Worm (Caenorhabditis elegans): ENCODE measurements around the gene atg-18.

DNA sequence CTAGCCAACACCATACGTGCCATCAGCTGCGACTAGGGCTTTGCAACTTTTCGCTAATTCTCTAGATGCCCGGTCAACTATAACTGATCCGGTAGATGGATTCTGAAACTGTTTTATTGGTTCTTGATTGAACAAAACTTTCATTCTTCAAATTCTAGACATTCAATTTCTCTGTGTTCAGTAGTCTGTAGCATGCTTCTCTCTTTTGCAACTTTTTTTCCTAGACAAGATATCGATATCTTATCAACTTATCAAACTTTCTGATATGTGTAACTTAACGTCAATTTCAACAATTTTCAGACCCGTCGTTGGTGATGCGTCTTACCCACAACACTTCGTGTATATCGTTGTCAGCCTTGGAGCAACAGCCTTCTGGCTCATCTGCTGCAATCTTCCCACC, 34.6 kb upstream of the atg-18 start, which contains the start of gene ZC190.4:
- TF ChIP-seq tab-1 (GFP tag; IDR thresholded peaks at IDR 0.05), result no peak
- TF ChIP-seq cog-1 (tag; optimal IDR thresholded peaks at IDR 0.05), result no peak

Measured in whole organism, midembryonic.